Worm (Caenorhabditis elegans) whole organism, young adult: Measurements from ENCODE around the gene C14B1.12.
A peak's percentile ranks its signal among the peaks of the same experiment; 100 is the strongest.

Experiments
- B0261.1 ChIP-seq: sonication (generic microtip); optimal IDR thresholded peaks from 2 replicates; lab custom pipeline; 2016; ENCODE audit warnings: mild to moderate bottlenecking, missing genetic modification characterization, moderate library complexity, missing compliant biosample characterization
- C17E4.6 ChIP-seq: fragments of 200-800 bp; sonication (Bioruptor generic); IDR thresholded peaks from 2 replicates; pipeline ENCODE4 v1.3.6; 2022; ENCODE audit warnings: missing genetic modification reagents, missing genetic modification characterization, missing compliant biosample characterization
- K11D2.4 ChIP-seq: fragments of 200-800 bp; sonication (Bioruptor generic); IDR thresholded peaks from 2 replicates; pipeline ENCODE4 v1.3.6; 2022; ENCODE audit warnings: missing genetic modification reagents, missing genetic modification characterization, missing compliant biosample characterization
- T07F8.4 ChIP-seq: sonication (generic microtip); optimal IDR thresholded peaks from 2 replicates; lab custom pipeline; 2016; ENCODE audit warnings: mild to moderate bottlenecking, missing genetic modification characterization, moderate library complexity, missing compliant biosample characterization
- Y56A3A.18 ChIP-seq: fragments of 200-800 bp; sonication (Bioruptor generic); IDR thresholded peaks from 2 replicates; pipeline ENCODE4 v1.3.6; 2022; ENCODE audit warnings: missing genetic modification reagents, missing genetic modification characterization, missing compliant biosample characterization
- Y79H2A.3 ChIP-seq: fragments of 200-800 bp; sonication (Bioruptor generic); conservative IDR thresholded peaks from 2 replicates; pipeline ENCODE4 v1.3.6; 2022; ENCODE audit warnings: missing genetic modification reagents, missing genetic modification characterization, missing compliant biosample characterization
- Y95B8A.8 ChIP-seq: fragments of 200-800 bp; sonication (Bioruptor generic); IDR thresholded peaks from 2 replicates; pipeline ENCODE4 v1.3.6; 2022; ENCODE audit warnings: missing genetic modification reagents, missing genetic modification characterization, missing compliant biosample characterization
- akir-1 ChIP-seq: fragments of 200-800 bp; sonication (Bioruptor generic); optimal IDR thresholded peaks from 2 replicates; lab custom pipeline; 2018; ENCODE audit warnings: mild to moderate bottlenecking, missing genetic modification characterization, moderate library complexity, missing compliant biosample characterization
- ama-1 ChIP-seq, 3 experiments: fragments of 150-350 bp in 1 of 3; sonication (generic microtip) in 2 of 3; optimal IDR thresholded peaks; 2 replicates each; lab custom pipeline; 2014 to 2018; ENCODE audit warnings: missing biosample characterization in 2 of 3, missing genetic modification characterization in 2 of 3, missing genetic modification reagents in 2 of 3
- attf-3 ChIP-seq: fragments of 200-800 bp; sonication (Bioruptor generic); conservative IDR thresholded peaks from 2 replicates; pipeline ENCODE4 v1.3.6; 2022; ENCODE audit warnings: missing genetic modification reagents, missing genetic modification characterization, missing compliant biosample characterization
- bed-2 ChIP-seq: fragments of 200-800 bp; sonication (Bioruptor generic); IDR thresholded peaks from 2 replicates; pipeline ENCODE4 v1.3.6; 2022; ENCODE audit warnings: missing genetic modification reagents, missing genetic modification characterization, missing compliant biosample characterization
- ceh-100 ChIP-seq: fragments of 200-800 bp; sonication (Bioruptor generic); IDR thresholded peaks from 2 replicates; pipeline ENCODE4 v1.3.6; 2022; ENCODE audit warnings: missing genetic modification reagents, missing genetic modification characterization, missing compliant biosample characterization
- ceh-91 ChIP-seq: fragments of 200-800 bp; sonication (Bioruptor generic); IDR thresholded peaks from 2 replicates; pipeline ENCODE4 v1.3.6; 2022; ENCODE audit warnings: missing genetic modification reagents, missing genetic modification characterization, missing compliant biosample characterization
- die-1 ChIP-seq: sonication (generic microtip); optimal IDR thresholded peaks from 2 replicates; lab custom pipeline; 2016; ENCODE audit warnings: missing genotype, mild to moderate bottlenecking, missing genetic modification characterization, missing compliant biosample characterization
- dox-1 ChIP-seq: fragments of 200-800 bp; sonication (Bioruptor generic); IDR thresholded peaks from 2 replicates; pipeline ENCODE4 v1.3.6; 2022; ENCODE audit warnings: missing genetic modification reagents, missing genetic modification characterization, missing compliant biosample characterization
- egrh-3 ChIP-seq: fragments of 200-800 bp; sonication (Bioruptor generic); IDR thresholded peaks from 2 replicates; pipeline ENCODE4 v1.3.6; 2022; ENCODE audit warnings: missing genetic modification reagents, missing genetic modification characterization, missing compliant biosample characterization
- hmg-1.2 ChIP-seq: fragments of 200-800 bp; sonication (Bioruptor generic); IDR thresholded peaks from 2 replicates; pipeline ENCODE4 v1.3.6; 2022; ENCODE audit warnings: missing genetic modification reagents, missing genetic modification characterization, missing compliant biosample characterization
- hrde-1 ChIP-seq: sonication (generic microtip); optimal IDR thresholded peaks from 2 replicates; lab custom pipeline; 2016; ENCODE audit warnings: missing genetic modification characterization, mild to moderate bottlenecking, missing compliant biosample characterization, moderate library complexity, missing genotype, missing genetic modification reagents, borderline replicate concordance
- hsf-1 ChIP-seq: fragments of 200-800 bp; sonication (Bioruptor generic); IDR thresholded peaks from 2 replicates; pipeline ENCODE4 v1.3.6; 2022; ENCODE audit warnings: missing genetic modification reagents, missing genetic modification characterization, missing compliant biosample characterization
- let-607 ChIP-seq, 2 experiments: fragments of 200-800 bp in 1 of 2; sonication (Bioruptor generic) in 1 of 2; sonication (generic microtip) in 1 of 2; optimal IDR thresholded peaks; 2 replicates each; lab custom pipeline; 2016 to 2018; ENCODE audit warnings: mild to moderate bottlenecking in 2 of 2, missing compliant biosample characterization in 2 of 2, missing genetic modification characterization in 2 of 2, moderate library complexity in 2 of 2, missing genotype in 1 of 2
- lin-40 ChIP-seq: sonication (generic microtip); optimal IDR thresholded peaks from 2 replicates; lab custom pipeline; 2016; ENCODE audit warnings: missing genetic modification characterization, mild to moderate bottlenecking, missing compliant biosample characterization, missing genotype, missing genetic modification reagents
- lir-1 ChIP-seq: fragments of 200-800 bp; sonication (Bioruptor generic); conservative IDR thresholded peaks from 2 replicates; pipeline ENCODE4 v1.3.6; 2022; ENCODE audit warnings: missing genetic modification reagents, missing genetic modification characterization, missing compliant biosample characterization
- mcd-1 ChIP-seq: fragments of 200-800 bp; sonication (Bioruptor generic); IDR thresholded peaks from 2 replicates; pipeline ENCODE4 v1.3.6; 2022; ENCODE audit warnings: missing genetic modification reagents, missing genetic modification characterization, missing compliant biosample characterization
- mel-28 ChIP-seq: sonication (generic microtip); optimal IDR thresholded peaks from 2 replicates; lab custom pipeline; 2016; ENCODE audit warnings: borderline replicate concordance, mild to moderate bottlenecking, missing genetic modification characterization, missing compliant biosample characterization
- nfya-2 ChIP-seq: fragments of 200-800 bp; sonication (Bioruptor generic); IDR thresholded peaks from 2 replicates; pipeline ENCODE4 v1.3.6; 2022; ENCODE audit warnings: missing genetic modification reagents, missing genetic modification characterization, missing compliant biosample characterization
- nfyb-1 ChIP-seq: fragments of 200-800 bp; sonication (Bioruptor generic); IDR thresholded peaks from 2 replicates; pipeline ENCODE4 v1.3.6; 2022; ENCODE audit warnings: missing genetic modification reagents, missing genetic modification characterization, missing compliant biosample characterization
- pha-4 ChIP-seq: fragments of 150-350 bp; sonication (generic microtip); optimal IDR thresholded peaks from 2 replicates; lab custom pipeline; 2014; ENCODE audit warnings: missing biosample characterization, missing genetic modification reagents, missing genetic modification characterization
- rec-8 ChIP-seq, 2 experiments: sonication (generic microtip); optimal IDR thresholded peaks; 2 replicates each; lab custom pipeline; 2016; ENCODE audit warnings: mild to moderate bottlenecking in 2 of 2, missing genetic modification characterization in 2 of 2, missing genetic modification reagents in 2 of 2, missing genotype in 2 of 2, missing biosample characterization in 1 of 2, missing compliant biosample characterization in 1 of 2, moderate library complexity in 1 of 2
- tbp1 ChIP-seq: fragments of 200-800 bp; sonication (Bioruptor generic); optimal IDR thresholded peaks from 2 replicates; lab custom pipeline; 2018; ENCODE audit warnings: mild to moderate bottlenecking, missing genetic modification characterization, missing compliant biosample characterization
- zim-3 ChIP-seq: sonication (generic microtip); optimal IDR thresholded peaks from 2 replicates; lab custom pipeline; 2017; ENCODE audit warnings: mild to moderate bottlenecking, missing genetic modification characterization, moderate library complexity, missing compliant biosample characterization
- ztf-18 ChIP-seq: sonication (generic microtip); optimal IDR thresholded peaks from 2 replicates; lab custom pipeline; 2016; ENCODE audit warnings: missing genotype, mild to moderate bottlenecking, missing genetic modification characterization, missing compliant biosample characterization
- ztf-26 ChIP-seq: sonication (generic microtip); optimal IDR thresholded peaks from 2 replicates; lab custom pipeline; 2017; ENCODE audit warnings: missing genetic modification characterization, missing compliant biosample characterization

Gene C14B1.12

DNA sequence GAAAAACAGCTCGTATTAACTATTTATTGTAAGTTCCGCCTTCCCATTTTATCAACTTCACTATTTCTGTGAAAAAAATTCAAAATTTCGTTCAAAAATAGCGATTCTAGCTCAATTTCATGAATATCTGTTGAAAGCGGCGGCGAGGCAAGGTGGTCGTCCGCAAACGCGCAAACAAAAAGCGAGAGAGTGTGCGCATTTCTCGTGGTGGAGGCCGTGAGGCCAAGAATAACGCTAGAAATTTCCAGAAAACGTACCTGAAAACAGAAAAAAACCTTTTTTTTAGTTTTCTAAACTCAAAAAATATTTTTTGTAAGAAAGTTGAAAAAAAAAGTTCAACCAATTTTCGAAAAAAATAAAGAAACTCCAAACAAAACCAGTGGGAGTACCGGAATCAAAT, 27.6 kb downstream of the C14B1.12 start:
- TF ChIP-seq hmg-1.2 (peak; percentile 41), hsf-1 (GFP tag; lab: Robert Waterston, UW) (peak; percentile 90), ztf-18 (tag; lab: Kevin White, UChicago) (peak; percentile 58), mcd-1 (GFP tag; lab: Robert Waterston, UW) (peak; percentile 72)

DNA sequence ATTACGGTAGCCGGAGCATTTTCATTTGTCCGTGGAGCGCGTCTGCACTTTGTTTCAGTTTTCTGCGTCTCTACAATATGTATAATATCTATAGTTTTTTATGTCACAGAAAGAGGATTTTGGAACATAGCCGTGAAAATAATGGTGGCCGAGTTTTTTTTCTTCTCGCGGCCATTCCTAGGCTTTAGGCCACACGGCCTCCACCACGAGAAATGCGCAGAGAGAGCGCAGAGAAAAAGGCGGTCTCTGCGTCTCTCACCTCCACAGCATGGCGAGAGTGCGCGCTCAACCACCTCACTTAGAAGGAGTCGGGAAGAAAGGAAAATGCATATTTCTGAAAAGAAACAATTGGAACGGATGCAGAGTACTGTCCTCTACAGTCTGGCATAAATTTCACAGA, 29.4 kb downstream of the C14B1.12 start:
- TF ChIP-seq lin-40 (peak; percentile 31), ceh-91 (GFP tag; lab: Robert Waterston, UW) (peak; percentile 50; the same call in 1 of the 2 replicates), C17E4.6 (GFP tag; lab: Robert Waterston, UW) (peak; percentile 55; the same call in 1 of the 2 replicates), let-607 (tag; optimal IDR thresholded peaks at IDR 0.05; lab: Kevin White, UChicago) (peak in 1 of 2 experiments; percentile 46), mcd-1 (GFP tag; lab: Robert Waterston, UW) (peak; percentile 92), hmg-1.2 (peak; percentile 93), ceh-100 (GFP tag; lab: Robert Waterston, UW) (peak; percentile 62), ztf-18 (tag; lab: Kevin White, UChicago) (peak; percentile 88), nfyb-1 (GFP tag; lab: Robert Waterston, UW) (peak; percentile 78), egrh-3 (GFP tag; lab: Robert Waterston, UW) (peak; percentile 50; the same call in 1 of the 2 replicates), attf-3 (GFP tag; lab: Robert Waterston, UW) (0 out of 2 replicates have a peak, but pooled peaks have one; percentile 31), Y56A3A.18 (GFP tag; lab: Robert Waterston, UW) (0 out of 2 replicates have a peak, but pooled peaks have one; percentile 28), K11D2.4 (peak; percentile 81), lir-1 (GFP tag; lab: Robert Waterston, UW) (0 out of 2 replicates have a peak, but pooled peaks have one; percentile 27)
- TF ChIP-seq, all 124 proteins: peak for 14; not testable (repeated sequence) for 110

DNA sequence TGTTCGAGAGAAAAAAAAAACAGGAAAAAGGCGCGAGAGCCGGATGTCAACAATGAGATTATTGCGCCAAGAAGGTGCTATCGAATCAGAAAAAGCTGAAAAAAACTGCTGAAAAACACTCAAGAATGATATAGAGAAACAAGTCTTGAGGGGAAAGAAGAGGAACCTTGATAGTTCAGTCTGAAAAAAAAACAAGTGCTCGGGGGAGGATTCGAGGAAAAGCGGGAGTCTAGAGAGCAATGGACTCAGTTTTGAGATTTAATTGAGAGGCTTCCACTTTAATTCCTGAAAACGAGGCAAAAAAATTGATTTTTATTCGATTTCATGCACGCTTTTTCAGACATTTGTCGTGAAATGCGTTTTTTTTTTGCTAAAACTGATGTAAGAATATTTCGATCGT, 30.2 kb downstream of the C14B1.12 start, which contains the start of gene npr-15:
TSS of gene npr-15 (minus strand) at position 101 of the 400 bp plus-strand sequence.
- TF ChIP-seq ceh-100 (GFP tag; lab: Robert Waterston, UW) (no peak), T07F8.4 (tag; lab: Kevin White, UChicago) (no peak), B0261.1 (tag; lab: Kevin White, UChicago) (no peak), Y56A3A.18 (GFP tag; lab: Robert Waterston, UW) (no peak), akir-1 (no peak), tbp1 (GFP tag; lab: Kevin White, UChicago) (no peak), lin-40 (no peak), mel-28 (tag; lab: Kevin White, UChicago) (no peak), Y79H2A.3 (GFP tag; lab: Robert Waterston, UW) (no peak), Y95B8A.8 (GFP tag; lab: Robert Waterston, UW) (no peak), rec-8 (tag; optimal IDR thresholded peaks at IDR 0.05; lab: Kevin White, UChicago) (no peak), pha-4 (tag; lab: Kevin White, UChicago) (no peak), die-1 (no peak), hrde-1 (tag; lab: Kevin White, UChicago) (no peak)

DNA sequence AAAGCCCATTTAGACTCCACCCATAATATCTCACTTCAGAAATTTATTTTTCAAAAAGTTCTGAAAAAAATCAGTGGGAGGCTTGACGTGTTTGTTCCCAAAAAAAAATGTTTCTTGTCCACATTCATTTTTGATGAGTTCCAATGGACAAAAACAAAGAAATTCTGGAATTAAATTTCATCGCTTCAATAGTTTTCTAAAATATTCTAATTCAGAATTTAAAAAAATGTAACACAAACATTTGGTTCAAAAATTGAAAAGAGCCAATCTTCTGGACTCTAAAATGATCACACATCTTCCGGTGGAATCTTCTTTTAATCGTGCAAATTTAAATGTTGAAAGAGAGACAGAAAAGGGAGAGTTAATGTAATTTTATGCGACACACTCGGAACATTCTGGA, 32.3 kb downstream of the C14B1.12 start:
- no peak for TF ChIP-seq ama-1 (optimal IDR thresholded peaks at IDR 0.05; lab: Kevin White, UChicago)
- TF ChIP-seq ama-1 (GFP tag; optimal IDR thresholded peaks at IDR 0.05; lab: Kevin White, UChicago): no peak
- TF ChIP-seq ztf-26 (tag; lab: Kevin White, UChicago): no peak

DNA sequence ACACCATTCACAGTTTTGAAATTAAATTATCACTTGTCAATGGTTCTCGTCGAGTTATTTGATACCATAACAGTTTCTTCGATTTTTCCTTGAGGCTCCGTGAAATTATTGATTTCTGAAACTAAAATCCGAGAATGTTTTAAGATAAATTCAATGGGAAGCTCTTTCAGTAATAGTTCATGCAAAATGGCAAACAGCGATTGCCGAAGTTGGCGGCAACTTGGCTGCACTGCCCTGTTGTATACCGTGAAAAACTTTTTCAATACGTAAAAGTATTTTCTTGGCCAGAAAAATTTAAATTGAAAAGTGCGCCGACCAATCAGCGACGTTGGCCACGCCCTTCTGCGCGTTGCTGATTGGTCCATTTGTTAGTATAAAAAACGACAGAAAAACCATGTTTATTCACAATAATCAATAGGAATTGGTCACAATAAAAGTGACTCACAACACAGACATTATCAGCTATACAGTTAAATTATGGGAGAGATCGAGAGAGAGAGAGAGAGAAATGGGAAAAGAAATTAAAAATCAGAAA, 41.8 kb downstream of the C14B1.12 start:
- no peak for TF ChIP-seq C17E4.6 (GFP tag; lab: Robert Waterston, UW)
- no peak for TF ChIP-seq dox-1
- peak; percentile 84 for TF ChIP-seq nfyb-1 (GFP tag; lab: Robert Waterston, UW)
- no peak for TF ChIP-seq bed-2 (GFP tag; lab: Robert Waterston, UW)
- no peak for TF ChIP-seq zim-3 (tag; lab: Kevin White, UChicago)
- no peak for TF ChIP-seq nfya-2 (GFP tag; lab: Robert Waterston, UW)
